Fruit fly (Drosophila melanogaster) whole organism, embryonic: ENCODE results near the gene CG10165.

ENCODE experiments used
- CG16815 ChIP-seq: fragments of 200-800 bp; sonication (Bioruptor generic); optimal IDR thresholded peaks from 3 replicates; lab custom pipeline; 2017; ENCODE audit warnings: missing biosample characterization, mild to moderate bottlenecking, missing genetic modification characterization
- Dll ChIP-seq: fragments of 200-800 bp; sonication (Bioruptor generic); IDR thresholded peaks from 4 replicates; pipeline ENCODE4 v1.3.6; 2022; ENCODE audit warnings: missing biosample characterization, missing genetic modification characterization; ENCODE audit not compliant: partially characterized antibody
- Fer2 ChIP-seq: fragments of 200-800 bp; sonication (Bioruptor generic); optimal IDR thresholded peaks from 2 replicates; lab custom pipeline; 2018; ENCODE audit warnings: missing biosample characterization, mild to moderate bottlenecking, missing genetic modification characterization, moderate library complexity
- HmgD ChIP-seq: fragments of 200-800 bp; sonication (Bioruptor generic); optimal IDR thresholded peaks from 3 replicates; lab custom pipeline; 2016; ENCODE audit warnings: missing biosample characterization, missing genetic modification characterization
- MBD-R2 ChIP-seq: fragments of 200-800 bp; sonication (Bioruptor generic); IDR thresholded peaks from 2 replicates; pipeline ENCODE4 v1.3.6; 2022; ENCODE audit warnings: missing biosample characterization, missing genetic modification characterization
- mam ChIP-seq: fragments of 200-800 bp; sonication (Bioruptor generic); optimal IDR thresholded peaks from 3 replicates; lab custom pipeline; 2016; ENCODE audit warnings: missing biosample characterization, missing genetic modification characterization
- nerfin-1 ChIP-seq: fragments of 200-800 bp; sonication (Bioruptor generic); optimal IDR thresholded peaks from 3 replicates; lab custom pipeline; 2019; ENCODE audit warnings: missing biosample characterization, mild to moderate bottlenecking, missing genetic modification characterization, moderate library complexity
- stc ChIP-seq: fragments of 200-800 bp; sonication (Bioruptor generic); IDR thresholded peaks from 2 replicates; pipeline ENCODE4 v1.3.6; 2022; ENCODE audit warnings: missing biosample characterization, missing genetic modification characterization
- tna ChIP-seq: fragments of 200-800 bp; sonication (Bioruptor generic); IDR thresholded peaks from 2 replicates; pipeline ENCODE4 v1.3.6; 2022; ENCODE audit warnings: missing biosample characterization, missing genetic modification characterization; ENCODE audit not compliant: partially characterized antibody
- ttk ChIP-seq: fragments of 200-800 bp; sonication (Bioruptor generic); IDR thresholded peaks from 2 replicates; pipeline ENCODE4 v2.1.2; 2022; ENCODE audit warnings: missing biosample characterization, missing genetic modification characterization

- TF ChIP-seq tna (GFP tag; lab: Robert Waterston, UW) = no peak
- no peak for TF ChIP-seq ttk (GFP tag; lab: Robert Waterston, UW)
- no peak for TF ChIP-seq nerfin-1 (tag; lab: Kevin White, UChicago)
- no peak for TF ChIP-seq HmgD (GFP tag; lab: Kevin White, UChicago)
- no peak for TF ChIP-seq Dll (GFP tag; lab: Robert Waterston, UW)
- TF ChIP-seq mam (GFP tag; lab: Kevin White, UChicago) = no peak
- TF ChIP-seq CG16815 = no peak
- no peak for TF ChIP-seq MBD-R2 (GFP tag; lab: Robert Waterston, UW)
- no peak for TF ChIP-seq Fer2 (tag; lab: Kevin White, UChicago)
- TF ChIP-seq stc (GFP tag; lab: Robert Waterston, UW) = no peak
Observed at dm6 chr2L:19563029-19563980, 33.2 kb upstream of the CG10165 start, which contains the start of gene CG13078.
